Fruit fly (Drosophila melanogaster) whole organism, embryonic: Measurements from ENCODE around the gene CG14286.
A peak's percentile ranks its signal among the peaks of the same experiment; 100 is the strongest.

Experiments used
- Awh ChIP-seq: fragments of 200-800 bp; sonication (Bioruptor generic); IDR thresholded peaks from 2 replicates; pipeline ENCODE4, ENCODE4 v1.3.6; 2022; ENCODE audit warnings: missing biosample characterization, missing genetic modification characterization
- CG11723 ChIP-seq: fragments of 200-800 bp; sonication (Bioruptor generic); optimal IDR thresholded peaks from 2 replicates; lab custom pipeline; 2017; ENCODE audit warnings: missing biosample characterization, mild to moderate bottlenecking, missing genetic modification characterization
- CG12104 ChIP-seq: fragments of 200-800 bp; sonication (Bioruptor generic); optimal IDR thresholded peaks from 3 replicates; lab custom pipeline; 2016; ENCODE audit warnings: missing biosample characterization, missing genetic modification characterization
- CG1233 ChIP-seq: fragments of 200-800 bp; sonication (Bioruptor generic); optimal IDR thresholded peaks from 4 replicates; lab custom pipeline; 2018; ENCODE audit warnings: missing biosample characterization, mild to moderate bottlenecking, missing genetic modification characterization
- CG12391 ChIP-seq: fragments of 200-800 bp; sonication (Bioruptor generic); optimal IDR thresholded peaks from 3 replicates; lab custom pipeline; 2018; ENCODE audit warnings: missing biosample characterization, mild to moderate bottlenecking, missing genetic modification characterization, moderate library complexity
- CG13624 ChIP-seq: fragments of 200-800 bp; sonication (Bioruptor generic); optimal IDR thresholded peaks from 2 replicates; lab custom pipeline; 2016; ENCODE audit warnings: missing biosample characterization, missing genetic modification characterization
- CG14441 ChIP-seq: fragments of 200-800 bp; sonication (Bioruptor generic); IDR thresholded peaks from 2 replicates; pipeline ENCODE4 v1.3.6; 2022; ENCODE audit warnings: missing biosample characterization, missing genetic modification characterization
- CG15479 ChIP-seq: fragments of 200-800 bp; sonication (Bioruptor generic); optimal IDR thresholded peaks from 3 replicates; lab custom pipeline; 2019; ENCODE audit warnings: missing biosample characterization, mild to moderate bottlenecking, missing genetic modification characterization, moderate library complexity
- CG17361 ChIP-seq: fragments of 200-800 bp; sonication (Bioruptor generic); IDR thresholded peaks from 3 replicates; pipeline ENCODE4 v1.3.6; 2022; ENCODE audit warnings: missing biosample characterization, missing genetic modification characterization
- CG17385 ChIP-seq: fragments of 200-800 bp; sonication (Bioruptor generic); optimal IDR thresholded peaks from 3 replicates; lab custom pipeline; 2018; ENCODE audit warnings: missing biosample characterization, mild to moderate bottlenecking, missing genetic modification characterization
- CG18262 ChIP-seq: fragments of 200-800 bp; optimal IDR thresholded peaks from 3 replicates; lab custom pipeline; 2019; ENCODE audit warnings: missing biosample characterization, mild to moderate bottlenecking, missing genetic modification characterization, moderate library complexity
- CG18619 ChIP-seq: fragments of 200-800 bp; sonication (Bioruptor generic); optimal IDR thresholded peaks from 3 replicates; lab custom pipeline; 2017; ENCODE audit warnings: missing biosample characterization, mild to moderate bottlenecking, missing genetic modification characterization
- CG30020 ChIP-seq: fragments of 200-800 bp; optimal IDR thresholded peaks from 2 replicates; lab custom pipeline; 2019; ENCODE audit warnings: missing biosample characterization, mild to moderate bottlenecking, missing genetic modification characterization, moderate library complexity
- CG32767 ChIP-seq: fragments of 200-800 bp; sonication (Bioruptor generic); IDR thresholded peaks from 2 replicates; pipeline ENCODE4 v1.3.6; 2022; ENCODE audit warnings: missing biosample characterization, missing genetic modification characterization
- CG3407 ChIP-seq: fragments of 200-800 bp; sonication (Bioruptor generic); optimal IDR thresholded peaks from 2 replicates; lab custom pipeline; 2018; ENCODE audit warnings: missing biosample characterization, mild to moderate bottlenecking, missing genetic modification characterization
- CG3726 ChIP-seq: fragments of 200-800 bp; sonication (Bioruptor generic); IDR thresholded peaks from 3 replicates; pipeline ENCODE4, ENCODE4 v1.3.6; 2022; ENCODE audit warnings: missing biosample characterization, missing genetic modification characterization
- CG4282 ChIP-seq: fragments of 200-800 bp; sonication (Bioruptor generic); optimal IDR thresholded peaks from 2 replicates; lab custom pipeline; 2016; ENCODE audit warnings: missing biosample characterization, missing genetic modification characterization
- CG43689 ChIP-seq: fragments of 200-800 bp; sonication (Bioruptor generic); IDR thresholded peaks from 2 replicates; pipeline ENCODE4 v1.3.6; 2022; ENCODE audit warnings: missing biosample characterization, missing genetic modification characterization
- CG6854 ChIP-seq: fragments of 200-800 bp; sonication (Bioruptor generic); optimal IDR thresholded peaks from 3 replicates; lab custom pipeline; 2017; ENCODE audit warnings: missing biosample characterization, mild to moderate bottlenecking, missing genetic modification characterization
- CG7987 ChIP-seq: fragments of 200-800 bp; sonication (Bioruptor generic); optimal IDR thresholded peaks from 2 replicates; lab custom pipeline; 2018; ENCODE audit warnings: missing biosample characterization, mild to moderate bottlenecking, missing genetic modification characterization, moderate library complexity
- CG9876 ChIP-seq: fragments of 200-800 bp; sonication (Bioruptor generic); optimal IDR thresholded peaks from 2 replicates; lab custom pipeline; 2016; ENCODE audit warnings: missing biosample characterization, missing genetic modification characterization
- CG9932 ChIP-seq: fragments of 200-800 bp; sonication (Bioruptor generic); IDR thresholded peaks from 2 replicates; pipeline ENCODE4 v1.3.6; 2022; ENCODE audit warnings: missing biosample characterization, missing genetic modification characterization
- CTCF ChIP-seq: fragments of 200-800 bp; sonication (Bioruptor generic); optimal IDR thresholded peaks from 2 replicates; lab custom pipeline; 2017; ENCODE audit warnings: missing biosample characterization, mild to moderate bottlenecking, missing genetic modification characterization, moderate library complexity
- CrebB ChIP-seq: fragments of 200-800 bp; sonication (Bioruptor generic); optimal IDR thresholded peaks from 3 replicates; lab custom pipeline; 2018; ENCODE audit warnings: missing biosample characterization, mild to moderate bottlenecking, missing genetic modification characterization
- D19A ChIP-seq: fragments of 200-800 bp; optimal IDR thresholded peaks from 3 replicates; lab custom pipeline; 2019; ENCODE audit warnings: missing biosample characterization, mild to moderate bottlenecking, missing genetic modification characterization, moderate library complexity
- Eip74EF ChIP-seq, 2 experiments: fragments of 200-800 bp in 1 of 2; fragments of >200 bp in 1 of 2; sonication (Bioruptor generic) in 1 of 2; optimal IDR thresholded peaks; 2 replicates each; lab custom pipeline; 2017 to 2019; ENCODE audit warnings: missing biosample characterization in 2 of 2, missing genetic modification characterization in 2 of 2, mild to moderate bottlenecking in 1 of 2, moderate library complexity in 1 of 2
- Ets65A ChIP-seq: fragments of 200-800 bp; sonication (Bioruptor generic); peaks from one replicate; lab custom pipeline; 2016; ENCODE audit warnings: missing biosample characterization, missing genetic modification characterization
- Hmx ChIP-seq: fragments of 200-800 bp; sonication (Bioruptor generic); optimal IDR thresholded peaks from 2 replicates; lab custom pipeline; 2016; ENCODE audit warnings: missing biosample characterization, missing genetic modification characterization
- Hsf ChIP-seq: fragments of 200-800 bp; sonication (Bioruptor generic); optimal IDR thresholded peaks from 3 replicates; lab custom pipeline; 2016; ENCODE audit warnings: missing biosample characterization, missing genetic modification characterization
- Trl ChIP-seq, 3 experiments: fragments of >200 bp in 2 of 3; fragments of 200-800 bp in 1 of 3; sonication (Bioruptor generic) in 1 of 3; optimal IDR thresholded peaks; 2 replicates in 1 of 3; 3 replicates in 2 of 3; lab custom pipeline; 2016 to 2017; ENCODE audit warnings: missing biosample characterization in 1 of 3, missing genetic modification characterization in 1 of 3
- danr ChIP-seq: fragments of 200-800 bp; sonication (Bioruptor generic); IDR thresholded peaks from 2 replicates; pipeline ENCODE4 v1.3.6; 2022; ENCODE audit warnings: missing biosample characterization, missing genetic modification characterization
- dysf ChIP-seq: fragments of 200-800 bp; sonication (Bioruptor generic); IDR thresholded peaks from 3 replicates; pipeline ENCODE4 v1.3.6; 2022; ENCODE audit warnings: missing biosample characterization, missing genetic modification characterization
- eve ChIP-seq, 2 experiments: fragments of >200 bp; optimal IDR thresholded peaks; 2 replicates each; lab custom pipeline; 2017; ENCODE audit warnings: missing biosample characterization in 2 of 2, missing genetic modification characterization in 2 of 2
- fd64A ChIP-seq: fragments of 200-800 bp; sonication (Bioruptor generic); optimal IDR thresholded peaks from 3 replicates; lab custom pipeline; 2018; ENCODE audit warnings: missing biosample characterization, mild to moderate bottlenecking, missing genetic modification characterization
- hth ChIP-seq: fragments of >200 bp; optimal IDR thresholded peaks from 2 replicates; lab custom pipeline; 2017; ENCODE audit warnings: inconsistent platforms
- lola ChIP-seq, 3 experiments: fragments of >200 bp in 2 of 3; fragments of 200-800 bp in 1 of 3; sonication (Bioruptor generic) in 1 of 3; optimal IDR thresholded peaks; 2 replicates each; lab custom pipeline; 2017 to 2019; ENCODE audit warnings: missing biosample characterization in 3 of 3, missing genetic modification characterization in 3 of 3, mild to moderate bottlenecking in 1 of 3, moderate library complexity in 1 of 3
- pb ChIP-seq: fragments of 200-800 bp; sonication (Bioruptor generic); optimal IDR thresholded peaks from 3 replicates; lab custom pipeline; 2016; ENCODE audit warnings: missing biosample characterization, missing genetic modification characterization
- schlank ChIP-seq: fragments of 200-800 bp; sonication (Bioruptor generic); optimal IDR thresholded peaks from 2 replicates; lab custom pipeline; 2018; ENCODE audit warnings: missing biosample characterization, mild to moderate bottlenecking, missing genetic modification characterization
- sens-2 ChIP-seq: fragments of 200-800 bp; sonication (Bioruptor generic); IDR thresholded peaks from 2 replicates; pipeline ENCODE4 v1.3.6; 2022; ENCODE audit warnings: missing biosample characterization, missing genetic modification characterization
- so ChIP-seq: fragments of 200-800 bp; sonication (Bioruptor generic); IDR thresholded peaks from 3 replicates; pipeline ENCODE4 v1.3.6; 2022; ENCODE audit warnings: missing biosample characterization, missing genetic modification characterization
- sr ChIP-seq: fragments of 200-800 bp; sonication (Bioruptor generic); IDR thresholded peaks from 3 replicates; pipeline ENCODE4 v1.3.6; 2022; ENCODE audit warnings: missing biosample characterization, missing genetic modification characterization
- tin ChIP-seq: fragments of 200-800 bp; sonication (Bioruptor generic); optimal IDR thresholded peaks from 3 replicates; lab custom pipeline; 2016; ENCODE audit warnings: missing biosample characterization, missing genetic modification characterization
- tio ChIP-seq: fragments of 200-800 bp; sonication (Bioruptor generic); optimal IDR thresholded peaks from 2 replicates; lab custom pipeline; 2017; ENCODE audit warnings: missing biosample characterization, missing genetic modification characterization, inconsistent platforms
- trem ChIP-seq: fragments of 200-800 bp; optimal IDR thresholded peaks from 3 replicates; lab custom pipeline; 2019; ENCODE audit warnings: missing biosample characterization, mild to moderate bottlenecking, missing genetic modification characterization, moderate library complexity
- ttk ChIP-seq: fragments of 200-800 bp; sonication (Bioruptor generic); IDR thresholded peaks from 2 replicates; pipeline ENCODE4 v2.1.2; 2022; ENCODE audit warnings: missing biosample characterization, missing genetic modification characterization
- twi ChIP-seq: fragments of 200-800 bp; optimal IDR thresholded peaks from 2 replicates; lab custom pipeline; 2019; ENCODE audit warnings: missing biosample characterization, mild to moderate bottlenecking, missing genetic modification characterization, moderate library complexity
- tx ChIP-seq: fragments of 200-800 bp; sonication (Bioruptor generic); optimal IDR thresholded peaks from 2 replicates; lab custom pipeline; 2016; ENCODE audit warnings: missing biosample characterization, missing genetic modification characterization

The CG14286 gene

dm6 chr3R:19070222-19070949 lies 46.5 kb downstream of the CG14286 start (continued):
- peak; percentile 49; the same call in 2 of the 3 replicates for TF ChIP-seq CG17361 (GFP tag; lab: Robert Waterston, UW)
- TF ChIP-seq lola (GFP tag; optimal IDR thresholded peaks at IDR 0.05; lab: Kevin White, UChicago), result peak in 1 of 3 experiments; percentile 36
- no peak for TF ChIP-seq tx
- TF ChIP-seq CG17385 (GFP tag; lab: Kevin White, UChicago), result no peak
- TF ChIP-seq Awh (GFP tag; lab: Robert Waterston, UW), result no peak
- peak; percentile 39 for TF ChIP-seq CG18262 (tag; lab: Kevin White, UChicago)
- TF ChIP-seq CG15479 (GFP tag; lab: Kevin White, UChicago), result no peak
- peak; percentile 17 for TF ChIP-seq tio (GFP tag; lab: Kevin White, UChicago)

dm6 chr3R:19071951-19072350 lies 48.1 kb downstream of the CG14286 start:
- TF ChIP-seq hth (no peak), twi (tag; lab: Kevin White, UChicago) (peak; percentile 45), CG30020 (tag; lab: Kevin White, UChicago) (no peak), CG43689 (GFP tag; lab: Robert Waterston, UW) (no peak), CG3726 (GFP tag; lab: Robert Waterston, UW) (no peak)

DNA sequence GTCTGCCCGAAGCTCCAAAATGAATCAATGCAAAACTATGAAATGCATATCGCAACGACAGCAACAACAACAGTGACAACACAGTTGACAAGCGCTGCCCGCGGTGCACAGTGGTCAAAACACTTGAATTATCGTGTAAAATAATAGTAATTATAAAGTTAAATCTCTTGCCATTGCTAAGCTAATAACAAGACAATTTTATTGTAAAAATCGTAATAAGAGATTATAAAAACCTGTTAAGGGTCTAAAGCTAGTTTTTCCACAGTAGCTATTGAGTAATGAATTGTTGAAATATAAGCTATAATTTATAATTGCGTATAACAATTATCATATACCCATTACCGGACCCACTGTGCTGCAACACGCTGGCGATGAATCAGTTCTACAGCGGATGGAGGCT lies 49.1 kb downstream of the CG14286 start:
- TF ChIP-seq fd64A (GFP tag; lab: Kevin White, UChicago) (peak; percentile 30), CG4282 (GFP tag; lab: Kevin White, UChicago) (no peak), CrebB (no peak), trem (tag; lab: Kevin White, UChicago) (peak; percentile 40), CG1233 (GFP tag; lab: Kevin White, UChicago) (peak; percentile 16), Hsf (peak; percentile 36), Eip74EF (GFP tag; optimal IDR thresholded peaks at IDR 0.05; lab: Kevin White, UChicago) (peak in 1 of 2 experiments; percentile 70), eve (GFP tag; optimal IDR thresholded peaks at IDR 0.05; lab: Kevin White, UChicago) (peak in 1 of 2 experiments; percentile 54), hth (no peak), Hmx (GFP tag; lab: Kevin White, UChicago) (no peak), CG6854 (GFP tag; lab: Kevin White, UChicago) (no peak), D19A (tag; lab: Kevin White, UChicago) (peak; percentile 57), sr (GFP tag; lab: Robert Waterston, UW) (no peak), CG12104 (GFP tag; lab: Kevin White, UChicago) (no peak), CG3407 (GFP tag; lab: Kevin White, UChicago) (peak; percentile 42), CG12391 (tag; lab: Kevin White, UChicago) (peak; percentile 56), CG32767 (GFP tag; lab: Robert Waterston, UW) (peak; percentile 36; the same call in 1 of the 2 replicates), Ets65A (GFP tag; lab: Kevin White, UChicago) (peak; percentile 33), ttk (no peak), tin (GFP tag; lab: Kevin White, UChicago) (peak; percentile 36), Trl (optimal IDR thresholded peaks at IDR 0.05; lab: Kevin White, UChicago) (no peak), Trl (GFP tag; optimal IDR thresholded peaks at IDR 0.05; lab: Kevin White, UChicago) (peak; percentile 8), CG9932 (GFP tag; lab: Robert Waterston, UW) (no peak), CG9876 (no peak), schlank (tag; lab: Kevin White, UChicago) (no peak), sens-2 (GFP tag; lab: Robert Waterston, UW) (peak; percentile 41; the same call in 1 of the 2 replicates), CTCF (GFP tag; lab: Kevin White, UChicago) (no peak), pb (no peak), CG11723 (GFP tag; lab: Kevin White, UChicago) (peak; percentile 42), CG14441 (GFP tag; lab: Robert Waterston, UW) (peak; percentile 46; the same call in 1 of the 2 replicates), so (GFP tag; lab: Robert Waterston, UW) (peak; percentile 55; the same call in 1 of the 3 replicates), CG18619 (peak; percentile 17), CG7987 (GFP tag; lab: Kevin White, UChicago) (no peak), danr (0 out of 2 replicates have a peak, but pooled peaks have one; percentile 12), dysf (GFP tag; lab: Robert Waterston, UW) (peak; percentile 51; the same call in 1 of the 3 replicates), CG13624 (GFP tag; lab: Kevin White, UChicago) (no peak)
